Fruit fly (Drosophila melanogaster): ENCODE results near the gene mid.

mid gene

dm6 chr2L:5444675-5445074 is 16.8 kb upstream of the mid start:
- TF ChIP-seq CG10959 (GFP tag; IDR thresholded peaks at IDR 0.05), result no peak
- TF ChIP-seq gsb-n (tag; optimal IDR thresholded peaks at IDR 0.05), result no peak
- no peak for TF ChIP-seq HLH54F (GFP tag; optimal IDR thresholded peaks at IDR 0.05)
- no peak for TF ChIP-seq ac (GFP tag; optimal IDR thresholded peaks at IDR 0.05)
- no peak for TF ChIP-seq CG12155 (GFP tag; optimal IDR thresholded peaks at IDR 0.05)
- TF ChIP-seq lbe (GFP tag; optimal IDR thresholded peaks at IDR 0.05), result peak; percentile 59
- no peak for TF ChIP-seq CG8281 (tag; optimal IDR thresholded peaks at IDR 0.05)
- no peak for TF ChIP-seq CG11247 (GFP tag; IDR thresholded peaks at IDR 0.05)
- no peak for TF ChIP-seq Ada2b (GFP tag; IDR thresholded peaks at IDR 0.05)
- no peak for TF ChIP-seq sug (tag; optimal IDR thresholded peaks at IDR 0.05)
- TF ChIP-seq CG12391 (tag; optimal IDR thresholded peaks at IDR 0.05), result no peak
- TF ChIP-seq bcd (GFP tag; optimal IDR thresholded peaks at IDR 0.05), result no peak
- no peak for TF ChIP-seq CG13624 (GFP tag; optimal IDR thresholded peaks at IDR 0.05)
- TF ChIP-seq CG7271 (tag; optimal IDR thresholded peaks at IDR 0.05), result no peak
- TF ChIP-seq CG3281 (GFP tag; optimal IDR thresholded peaks at IDR 0.05), result no peak
- TF ChIP-seq CG9817 (tag; optimal IDR thresholded peaks at IDR 0.05), result no peak
- TF ChIP-seq CG5245 (GFP tag; optimal IDR thresholded peaks at IDR 0.05), result no peak
- no peak for TF ChIP-seq CG14441 (GFP tag; IDR thresholded peaks at IDR 0.05)
- no peak for TF ChIP-seq CG13287 (GFP tag; IDR thresholded peaks at IDR 0.05; ENCODE audit: partially characterized antibody)
- no peak for TF ChIP-seq CG7839 (tag; optimal IDR thresholded peaks at IDR 0.05)
- no peak for TF ChIP-seq CG6254 (GFP tag; optimal IDR thresholded peaks at IDR 0.05)
- no peak for TF ChIP-seq ato (GFP tag; IDR thresholded peaks at IDR 0.05; ENCODE audit: partially characterized antibody)
- TF ChIP-seq CG8388 (GFP tag; optimal IDR thresholded peaks at IDR 0.05), result peak; percentile 11
- TF ChIP-seq gem (tag; optimal IDR thresholded peaks at IDR 0.05), result peak; percentile 31
- TF ChIP-seq CG17568 (GFP tag; optimal IDR thresholded peaks at IDR 0.05), result no peak
- TF ChIP-seq CG4282 (GFP tag; optimal IDR thresholded peaks at IDR 0.05), result no peak
- no peak for TF ChIP-seq D (optimal IDR thresholded peaks at IDR 0.05)
- TF ChIP-seq D (GFP tag; optimal IDR thresholded peaks at IDR 0.05), result no peak
- no peak for TF ChIP-seq CG12769 (tag; optimal IDR thresholded peaks at IDR 0.05)
- TF ChIP-seq CG11696 (GFP tag; IDR thresholded peaks at IDR 0.05), result no peak
- TF ChIP-seq mirr (GFP tag; optimal IDR thresholded peaks at IDR 0.05), result no peak
- TF ChIP-seq Rfx (GFP tag; IDR thresholded peaks at IDR 0.05), result no peak
- TF ChIP-seq nom (GFP tag; optimal IDR thresholded peaks at IDR 0.05), result peak; percentile 69
- no peak for TF ChIP-seq Atf-2 (GFP tag; optimal IDR thresholded peaks at IDR 0.05)
- no peak for TF ChIP-seq YL-1 (GFP tag; optimal IDR thresholded peaks at IDR 0.05)
- TF ChIP-seq HmgD (GFP tag; optimal IDR thresholded peaks at IDR 0.05), result no peak
- no peak for TF ChIP-seq nmo (GFP tag; optimal IDR thresholded peaks at IDR 0.05)
- no peak for TF ChIP-seq Hr51 (GFP tag; optimal IDR thresholded peaks at IDR 0.05)
- no peak for TF ChIP-seq Hsf (GFP tag; optimal IDR thresholded peaks at IDR 0.05)
- TF ChIP-seq sima (GFP tag; optimal IDR thresholded peaks at IDR 0.05), result no peak
- no peak for TF ChIP-seq dimm (GFP tag; IDR thresholded peaks at IDR 0.05)
- TF ChIP-seq Mad (GFP tag; optimal IDR thresholded peaks at IDR 0.05), result no peak
- TF ChIP-seq prd (optimal IDR thresholded peaks at IDR 0.05), result no peak
- peak; percentile 33; the same call in 1 of the 3 replicates for TF ChIP-seq prd (GFP tag; IDR thresholded peaks at IDR 0.05)
- no peak for TF ChIP-seq Nf-YB (GFP tag; optimal IDR thresholded peaks at IDR 0.05)
- no peak for TF ChIP-seq dan (GFP tag; IDR thresholded peaks at IDR 0.05)

Data from whole organism, embryonic.